Fruit fly (Drosophila melanogaster) Kc167 (cell line): ENCODE data around the gene GstD6.

Experiments used
- Myc ChIP-seq: fragments of >200 bp; optimal IDR thresholded peaks from 2 replicates; lab custom pipeline; 2017; ENCODE audit warnings: missing external identifiers
- Sin3A ChIP-seq: fragments of >200 bp; optimal IDR thresholded peaks from 2 replicates; lab custom pipeline; 2018; ENCODE audit warnings: missing external identifiers
- h ChIP-seq: fragments of >200 bp; optimal IDR thresholded peaks from 3 replicates; lab custom pipeline; 2018; ENCODE audit warnings: missing external identifiers
- insv ChIP-seq: fragments of >200 bp; optimal IDR thresholded peaks from 3 replicates; lab custom pipeline; 2018; ENCODE audit warnings: missing external identifiers
- psq ChIP-seq: fragments of >200 bp; optimal IDR thresholded peaks from 2 replicates; lab custom pipeline; 2017; ENCODE audit warnings: missing external identifiers
- ttk ChIP-seq: sonication (Bioruptor generic); optimal IDR thresholded peaks from 2 replicates; lab custom pipeline; 2017; ENCODE audit warnings: missing external identifiers

Gene GstD6

DNA sequence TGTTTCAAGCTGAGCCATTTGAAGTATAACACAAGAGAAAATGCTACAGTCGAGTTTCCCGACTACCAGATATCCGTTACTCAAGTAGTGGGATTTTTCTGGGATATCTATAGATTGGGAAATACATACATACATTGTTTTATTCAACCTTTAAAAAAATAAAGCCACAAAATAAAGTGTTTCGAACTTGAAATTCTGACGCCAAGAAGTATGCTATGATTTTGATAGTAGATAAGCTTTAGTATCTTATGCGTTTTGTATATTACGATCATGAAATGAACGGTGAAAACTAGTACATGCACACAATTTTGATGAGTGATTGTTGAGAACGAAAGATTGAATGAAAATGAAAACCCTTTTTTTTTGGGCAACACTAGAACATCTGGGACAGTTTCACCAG is 13.4 kb upstream of the GstD6 start:
- TF ChIP-seq h: no peak
- no peak for TF ChIP-seq ttk (lab: Kevin White, UChicago)
- no peak for TF ChIP-seq psq
- no peak for TF ChIP-seq Sin3A (lab: Kevin White, UChicago)
- TF ChIP-seq Myc (lab: Kevin White, UChicago): no peak
- no peak for TF ChIP-seq insv (lab: Kevin White, UChicago)

- no peak for TF ChIP-seq Myc (lab: Kevin White, UChicago)
- no peak for TF ChIP-seq insv (lab: Kevin White, UChicago)
- no peak for TF ChIP-seq Sin3A (lab: Kevin White, UChicago)
- no peak for TF ChIP-seq ttk (lab: Kevin White, UChicago)
- no peak for TF ChIP-seq psq
- TF ChIP-seq h: no peak
Observed at dm6 chr3R:12364580-12364979, 12.3 kb upstream of the GstD6 start, which contains the start of gene Tim17a1. Tim17a1 (minus strand) TSS chr3R:12364680.

- TF ChIP-seq psq (no peak), h (no peak), Myc (lab: Kevin White, UChicago) (no peak), Sin3A (lab: Kevin White, UChicago) (no peak)
Observed at dm6 chr3R:12365264-12365840, 11.6 kb upstream of the GstD6 start, which contains the start of gene GstD10. GstD10 (minus strand) TSS chr3R:12365735.

dm6 chr3R:12365887-12366286 is 11.0 kb upstream of the GstD6 start:
- no peak for TF ChIP-seq Sin3A (lab: Kevin White, UChicago)
- TF ChIP-seq insv (lab: Kevin White, UChicago): no peak
- no peak for TF ChIP-seq ttk (lab: Kevin White, UChicago)
- no peak for TF ChIP-seq psq
- TF ChIP-seq h: no peak
- TF ChIP-seq Myc (lab: Kevin White, UChicago): no peak

dm6 chr3R:12367464-12367863 is 9.5 kb upstream of the GstD6 start, which contains the start of gene GstD9:
GstD9 (minus strand) TSS chr3R:12367564.
- TF ChIP-seq ttk (lab: Kevin White, UChicago): no peak
- no peak for TF ChIP-seq h
- TF ChIP-seq insv (lab: Kevin White, UChicago): no peak
- no peak for TF ChIP-seq Sin3A (lab: Kevin White, UChicago)
- TF ChIP-seq Myc (lab: Kevin White, UChicago): no peak
- no peak for TF ChIP-seq psq

DNA sequence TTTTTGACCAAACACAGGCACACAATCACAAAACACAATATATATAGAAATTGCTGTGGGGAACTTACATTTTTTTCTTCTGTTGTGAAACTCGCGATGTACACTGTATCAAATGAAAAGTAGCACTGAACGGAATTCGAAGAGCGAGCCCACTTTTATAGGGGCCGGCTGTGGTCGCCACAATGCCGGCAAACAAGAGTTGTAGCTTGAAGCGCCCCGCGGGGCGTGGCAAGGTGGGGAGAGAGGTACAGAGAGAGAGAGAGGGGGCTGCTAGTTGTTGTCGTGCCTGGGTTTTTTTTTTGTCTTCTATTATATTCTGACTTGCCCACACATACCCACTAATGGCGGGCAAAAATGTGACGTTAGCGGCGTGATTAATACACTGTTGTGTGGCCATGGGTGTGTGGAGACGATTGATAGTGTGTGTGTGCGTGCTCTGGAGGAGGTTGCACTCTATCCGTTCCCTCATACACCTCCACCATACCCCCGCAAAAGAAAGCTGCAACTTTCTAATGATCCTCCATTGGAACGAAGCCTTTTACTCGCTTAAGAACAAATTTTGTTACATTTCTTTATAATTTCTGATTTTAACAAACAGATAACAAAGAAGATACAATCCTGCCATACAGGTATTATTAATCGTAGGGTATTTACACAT is 7.7 kb upstream of the GstD6 start, which contains the start of gene GstD1:
Gene GstD1, minus strand, starts transcription at position 134 of the 658 bp plus-strand sequence.
- TF ChIP-seq h (no peak), Sin3A (lab: Kevin White, UChicago) (no peak), psq (no peak), insv (lab: Kevin White, UChicago) (no peak), ttk (lab: Kevin White, UChicago) (no peak), Myc (lab: Kevin White, UChicago) (no peak)

- TF ChIP-seq insv (lab: Kevin White, UChicago): no peak
- TF ChIP-seq ttk (lab: Kevin White, UChicago): no peak
- TF ChIP-seq Sin3A (lab: Kevin White, UChicago): no peak
- no peak for TF ChIP-seq h
- TF ChIP-seq psq: no peak
- TF ChIP-seq Myc (lab: Kevin White, UChicago): no peak
Observed at dm6 chr3R:12369793-12370642, 6.9 kb upstream of the GstD6 start.

- TF ChIP-seq Sin3A (lab: Kevin White, UChicago) (no peak), h (no peak), insv (lab: Kevin White, UChicago) (no peak), ttk (lab: Kevin White, UChicago) (no peak), psq (no peak), Myc (lab: Kevin White, UChicago) (no peak)
Observed at dm6 chr3R:12370643-12370995, 6.3 kb upstream of the GstD6 start.

DNA sequence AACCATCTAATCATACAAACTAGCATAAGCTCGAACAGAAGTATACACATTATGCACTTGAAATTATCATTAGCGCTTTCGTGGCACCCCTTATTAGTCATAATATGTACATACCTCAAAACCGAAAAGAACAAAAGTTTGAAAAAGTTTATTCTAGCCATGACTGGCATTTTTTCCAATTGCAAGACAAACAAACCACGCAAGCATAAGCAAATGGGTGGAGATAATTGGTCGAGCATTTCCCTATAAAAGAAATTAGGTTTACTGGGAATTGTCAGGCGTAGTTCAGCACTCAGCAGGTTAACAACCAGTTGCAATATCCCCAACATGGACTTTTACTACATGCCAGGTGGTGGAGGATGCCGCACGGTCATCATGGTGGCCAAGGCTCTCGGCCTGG is 5.3 kb upstream of the GstD6 start, which contains the start of gene GstD2:
Gene GstD2, plus strand, starts transcription at position 301 of the 400 bp plus-strand sequence.
- no peak for TF ChIP-seq insv (lab: Kevin White, UChicago)
- TF ChIP-seq h: no peak
- no peak for TF ChIP-seq ttk (lab: Kevin White, UChicago)
- TF ChIP-seq Myc (lab: Kevin White, UChicago): no peak
- TF ChIP-seq psq: no peak
- no peak for TF ChIP-seq Sin3A (lab: Kevin White, UChicago)

dm6 chr3R:12372800-12373199 is 4.1 kb upstream of the GstD6 start, which contains the start of gene GstD3:
GstD3 (plus strand) TSS chr3R:12373068.
- TF ChIP-seq Myc (lab: Kevin White, UChicago): no peak
- TF ChIP-seq insv (lab: Kevin White, UChicago): no peak
- TF ChIP-seq Sin3A (lab: Kevin White, UChicago): no peak
- no peak for TF ChIP-seq psq
- no peak for TF ChIP-seq h

- TF ChIP-seq Myc (lab: Kevin White, UChicago) (no peak), psq (no peak), h (no peak), insv (lab: Kevin White, UChicago) (no peak), ttk (lab: Kevin White, UChicago) (no peak), Sin3A (lab: Kevin White, UChicago) (no peak)
Observed at dm6 chr3R:12373800-12374199, 3.1 kb upstream of the GstD6 start, which contains the start of gene GstD4. GstD4 (plus strand) TSS chr3R:12374100.
